Worm (Caenorhabditis elegans) whole organism, L1 larva: ENCODE measurements around the gene him-5.

Source experiments
- F16B12.6 ChIP-seq: fragments of 150-350 bp; optimal IDR thresholded peaks from 2 replicates; lab custom pipeline; 2014; ENCODE audit warnings: missing biosample characterization, missing genetic modification characterization
- Y116A8C.19 ChIP-seq: sonication (generic microtip); optimal IDR thresholded peaks from 2 replicates; lab custom pipeline; 2016; ENCODE audit warnings: missing compliant biosample characterization, missing genetic modification characterization, borderline replicate concordance
- aha-1 ChIP-seq: fragments of 150-350 bp; optimal IDR thresholded peaks from 2 replicates; lab custom pipeline; 2014; ENCODE audit warnings: missing biosample characterization, missing genetic modification characterization
- aly-2 ChIP-seq: fragments of 150-350 bp; optimal IDR thresholded peaks from 2 replicates; lab custom pipeline; 2014; ENCODE audit warnings: missing biosample characterization, missing genetic modification characterization
- ama-1 ChIP-seq: fragments of 150-350 bp; optimal IDR thresholded peaks from 2 replicates; lab custom pipeline; 2014
- blmp-1 ChIP-seq: fragments of 150-350 bp; optimal IDR thresholded peaks from 2 replicates; lab custom pipeline; 2014; ENCODE audit warnings: missing biosample characterization, missing genetic modification characterization
- ceh-63 ChIP-seq: fragments of 200-800 bp; sonication (Bioruptor generic); optimal IDR thresholded peaks from 2 replicates; lab custom pipeline; 2018; ENCODE audit warnings: mild to moderate bottlenecking, missing genetic modification characterization, missing compliant biosample characterization
- ceh-8 ChIP-seq: fragments of 200-800 bp; sonication (Bioruptor generic); optimal IDR thresholded peaks from 2 replicates; lab custom pipeline; 2018; ENCODE audit warnings: mild to moderate bottlenecking, missing genetic modification characterization, moderate library complexity, missing compliant biosample characterization
- ceh-82 ChIP-seq, 3 experiments: fragments of 150-350 bp in 1 of 3; sonication (generic microtip) in 2 of 3; optimal IDR thresholded peaks; 2 replicates each; lab custom pipeline; 2014 to 2017; ENCODE audit warnings: missing biosample characterization in 3 of 3, missing genetic modification characterization in 3 of 3
- ceh-88 ChIP-seq: fragments of 200-800 bp; sonication (Bioruptor generic); IDR thresholded peaks from 2 replicates; pipeline ENCODE4 v1.3.6; 2022; ENCODE audit warnings: missing genetic modification characterization, missing compliant biosample characterization
- ceh-90 ChIP-seq: sonication (generic microtip); optimal IDR thresholded peaks from 2 replicates; lab custom pipeline; 2016; ENCODE audit warnings: missing genetic modification characterization, missing compliant biosample characterization
- ces-1 ChIP-seq: fragments of 150-350 bp; optimal IDR thresholded peaks from 2 replicates; lab custom pipeline; 2014; ENCODE audit warnings: missing biosample characterization, missing genetic modification reagents, missing genetic modification characterization
- egl-27 ChIP-seq, 2 experiments: fragments of 150-350 bp in 1 of 2; sonication (generic microtip); optimal IDR thresholded peaks; 3 replicates each; lab custom pipeline; 2017 to 2018; ENCODE audit warnings: missing biosample characterization in 2 of 2, missing genetic modification characterization in 2 of 2, missing genetic modification reagents in 2 of 2
- elt-2 ChIP-seq: sonication (generic microtip); optimal IDR thresholded peaks from 2 replicates; lab custom pipeline; 2016; ENCODE audit warnings: missing genetic modification characterization, mild to moderate bottlenecking, inconsistent platforms, missing compliant biosample characterization, missing genetic modification reagents
- ets-5 ChIP-seq: fragments of 200-800 bp; sonication (Bioruptor generic); IDR thresholded peaks from 2 replicates; pipeline ENCODE4 v1.3.6; 2022; ENCODE audit warnings: missing genetic modification characterization, missing compliant biosample characterization
- fkh-10 ChIP-seq: sonication (generic microtip); optimal IDR thresholded peaks from 2 replicates; lab custom pipeline; 2017; ENCODE audit warnings: missing biosample characterization, missing genetic modification reagents, missing genetic modification characterization
- fkh-8 ChIP-seq: sonication (generic microtip); optimal IDR thresholded peaks from 2 replicates; lab custom pipeline; 2016; ENCODE audit warnings: mild to moderate bottlenecking, missing genetic modification characterization, missing compliant biosample characterization
- fos-1 ChIP-seq: fragments of 150-350 bp; optimal IDR thresholded peaks from 2 replicates; lab custom pipeline; 2014; ENCODE audit warnings: missing biosample characterization, missing genetic modification characterization
- grh-1 ChIP-seq: fragments of 200-800 bp; sonication (Bioruptor generic); IDR thresholded peaks from 2 replicates; pipeline ENCODE4 v1.3.6; 2022; ENCODE audit warnings: missing genetic modification reagents, missing genetic modification characterization, missing compliant biosample characterization
- hlh-17 ChIP-seq: fragments of 200-800 bp; sonication (Bioruptor generic); optimal IDR thresholded peaks from 2 replicates; lab custom pipeline; 2018; ENCODE audit warnings: missing genetic modification characterization, mild to moderate bottlenecking, missing compliant biosample characterization, moderate library complexity, borderline replicate concordance
- hlh-4 ChIP-seq: sonication (generic microtip); optimal IDR thresholded peaks from 2 replicates; lab custom pipeline; 2016; ENCODE audit warnings: mild to moderate bottlenecking, missing genetic modification characterization, missing compliant biosample characterization
- irx-1 ChIP-seq: sonication (generic microtip); optimal IDR thresholded peaks from 2 replicates; lab custom pipeline; 2016; ENCODE audit warnings: missing genetic modification characterization, missing compliant biosample characterization
- isw-1 ChIP-seq: fragments of 200-800 bp; sonication (Bioruptor generic); IDR thresholded peaks from 2 replicates; pipeline ENCODE4 v1.3.6; 2022; ENCODE audit warnings: missing genetic modification characterization, missing compliant biosample characterization
- lin-13 ChIP-seq: fragments of 150-350 bp; optimal IDR thresholded peaks from 2 replicates; lab custom pipeline; 2014; ENCODE audit warnings: missing biosample characterization, missing genetic modification reagents, missing genetic modification characterization
- lin-15B ChIP-seq: fragments of 150-350 bp; sonication (generic microtip); optimal IDR thresholded peaks from 3 replicates; lab custom pipeline; 2014; ENCODE audit warnings: missing biosample characterization, missing genetic modification characterization
- lin-39 ChIP-seq: fragments of 150-350 bp; optimal IDR thresholded peaks from 2 replicates; lab custom pipeline; 2014; ENCODE audit warnings: missing biosample characterization, missing genetic modification reagents, missing genetic modification characterization
- lsy-2 ChIP-seq, 2 experiments: fragments of 150-350 bp; optimal IDR thresholded peaks; 2 replicates each; lab custom pipeline; 2014; ENCODE audit warnings: missing biosample characterization in 2 of 2, missing genetic modification characterization in 2 of 2
- mdl-1 ChIP-seq, 2 experiments: fragments of 150-350 bp; optimal IDR thresholded peaks; 2 replicates each; lab custom pipeline; 2014 to 2017; ENCODE audit warnings: missing biosample characterization in 2 of 2, missing genetic modification characterization in 2 of 2, inconsistent platforms in 1 of 2
- mef-2 ChIP-seq: fragments of 150-350 bp; optimal IDR thresholded peaks from 2 replicates; lab custom pipeline; 2014; ENCODE audit warnings: missing biosample characterization, missing genetic modification characterization
- nhr-11 ChIP-seq: fragments of 150-350 bp; optimal IDR thresholded peaks from 2 replicates; lab custom pipeline; 2014; ENCODE audit warnings: missing biosample characterization, missing genetic modification characterization
- nhr-19 ChIP-seq: fragments of 200-800 bp; sonication (Bioruptor generic); conservative IDR thresholded peaks from 2 replicates; pipeline ENCODE4 v1.3.6; 2022; ENCODE audit warnings: missing genetic modification characterization, missing compliant biosample characterization
- nhr-28 ChIP-seq: fragments of 150-350 bp; optimal IDR thresholded peaks from 2 replicates; lab custom pipeline; 2014; ENCODE audit warnings: missing biosample characterization, missing genetic modification characterization
- nhr-47 ChIP-seq: sonication (generic microtip); optimal IDR thresholded peaks from 2 replicates; lab custom pipeline; 2016; ENCODE audit warnings: mild to moderate bottlenecking, missing genetic modification characterization, moderate library complexity, missing compliant biosample characterization
- nhr-76 ChIP-seq: sonication (generic microtip); optimal IDR thresholded peaks from 2 replicates; lab custom pipeline; 2017; ENCODE audit warnings: missing biosample characterization, missing genetic modification characterization
- nhr-77 ChIP-seq: fragments of 150-350 bp; optimal IDR thresholded peaks from 2 replicates; lab custom pipeline; 2014; ENCODE audit warnings: missing biosample characterization, missing genetic modification characterization
- rnt-1 ChIP-seq: sonication (generic microtip); optimal IDR thresholded peaks from 2 replicates; lab custom pipeline; 2016; ENCODE audit warnings: mild to moderate bottlenecking, missing genetic modification characterization, moderate library complexity, missing compliant biosample characterization
- swsn-7 ChIP-seq: sonication (generic microtip); optimal IDR thresholded peaks from 2 replicates; lab custom pipeline; 2016; ENCODE audit warnings: missing genetic modification characterization, missing compliant biosample characterization
- tbx-2 ChIP-seq: sonication (generic microtip); optimal IDR thresholded peaks from 2 replicates; lab custom pipeline; 2016; ENCODE audit warnings: missing genetic modification characterization, missing compliant biosample characterization
- vab-15 ChIP-seq: sonication (generic microtip); optimal IDR thresholded peaks from 2 replicates; lab custom pipeline; 2017; ENCODE audit warnings: missing genotype, mild to moderate bottlenecking, missing genetic modification characterization, missing compliant biosample characterization
- xbp-1 ChIP-seq: sonication (generic microtip); optimal IDR thresholded peaks from 2 replicates; lab custom pipeline; 2016; ENCODE audit warnings: missing genetic modification characterization, missing compliant biosample characterization
- zag-1 ChIP-seq: fragments of 150-350 bp; optimal IDR thresholded peaks from 2 replicates; lab custom pipeline; 2014; ENCODE audit warnings: missing biosample characterization, missing genetic modification characterization
- zip-4 ChIP-seq: fragments of 200-800 bp; sonication (Bioruptor generic); optimal IDR thresholded peaks from 2 replicates; lab custom pipeline; 2018; ENCODE audit warnings: mild to moderate bottlenecking, missing genetic modification characterization, moderate library complexity, missing compliant biosample characterization

The him-5 gene

ce11 chrV:14064422-14064821 is 25.8 kb upstream of the him-5 start, which contains the start of gene D1086.21:
Gene D1086.21, plus strand, starts transcription at chrV:14064722.
- TF ChIP-seq egl-27 (tag; optimal IDR thresholded peaks at IDR 0.05; lab: Kevin White, UChicago) (no peak), lin-15B (tag; lab: Kevin White, UChicago) (no peak), hlh-17 (GFP tag; lab: Kevin White, UChicago) (no peak), ceh-8 (GFP tag; lab: Kevin White, UChicago) (no peak), nhr-76 (tag; lab: Kevin White, UChicago) (no peak)

DNA sequence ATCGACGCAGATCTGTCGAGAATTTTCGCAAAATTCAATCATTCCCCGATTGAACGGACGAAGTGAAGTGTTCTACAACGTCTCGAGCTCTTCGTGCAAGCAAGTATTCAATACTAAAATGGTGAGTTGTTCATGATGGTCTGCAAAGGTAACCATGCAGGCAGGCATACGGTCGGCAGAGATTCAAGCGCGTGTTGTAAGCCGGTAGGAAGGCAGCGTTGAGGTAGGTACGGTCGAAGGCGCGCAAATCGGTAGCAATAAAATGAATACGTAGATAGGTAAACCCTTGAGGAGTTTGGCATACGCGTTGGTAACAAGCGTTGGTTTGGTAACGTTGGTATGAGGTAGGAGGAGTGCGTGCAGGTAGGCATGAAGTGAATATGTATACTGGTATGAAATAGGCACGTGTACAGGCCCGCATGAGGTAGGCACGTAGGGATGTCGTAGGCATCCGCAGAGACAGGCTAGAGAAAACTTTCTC is 22.4 kb upstream of the him-5 start, which contains the start of gene D1086.17:
D1086.17 (plus strand) TSS at position 51 of the 481 bp plus-strand sequence.
- TF ChIP-seq lsy-2 (tag; optimal IDR thresholded peaks at IDR 0.05; lab: Kevin White, UChicago): no peak
- no peak for TF ChIP-seq tbx-2 (tag; lab: Kevin White, UChicago)
- no peak for TF ChIP-seq vab-15 (tag; lab: Kevin White, UChicago)
- no peak for TF ChIP-seq nhr-47 (tag; lab: Kevin White, UChicago)
- no peak for TF ChIP-seq ceh-88 (GFP tag; lab: Robert Waterston, UW)
- no peak for TF ChIP-seq fkh-10
- TF ChIP-seq nhr-11: no peak
- TF ChIP-seq aly-2: no peak
- TF ChIP-seq ama-1: no peak
- no peak for TF ChIP-seq nhr-77
- TF ChIP-seq zag-1 (tag; lab: Kevin White, UChicago): no peak
- no peak for TF ChIP-seq nhr-19 (GFP tag; lab: Robert Waterston, UW)
- no peak for TF ChIP-seq rnt-1 (tag; lab: Kevin White, UChicago)
- TF ChIP-seq grh-1: no peak
- TF ChIP-seq xbp-1 (tag; lab: Kevin White, UChicago): no peak
- no peak for TF ChIP-seq blmp-1 (tag; lab: Kevin White, UChicago)
- TF ChIP-seq lin-39: no peak
- TF ChIP-seq elt-2 (tag; lab: Kevin White, UChicago): no peak
- TF ChIP-seq swsn-7 (tag; lab: Kevin White, UChicago): no peak
- no peak for TF ChIP-seq ces-1

DNA sequence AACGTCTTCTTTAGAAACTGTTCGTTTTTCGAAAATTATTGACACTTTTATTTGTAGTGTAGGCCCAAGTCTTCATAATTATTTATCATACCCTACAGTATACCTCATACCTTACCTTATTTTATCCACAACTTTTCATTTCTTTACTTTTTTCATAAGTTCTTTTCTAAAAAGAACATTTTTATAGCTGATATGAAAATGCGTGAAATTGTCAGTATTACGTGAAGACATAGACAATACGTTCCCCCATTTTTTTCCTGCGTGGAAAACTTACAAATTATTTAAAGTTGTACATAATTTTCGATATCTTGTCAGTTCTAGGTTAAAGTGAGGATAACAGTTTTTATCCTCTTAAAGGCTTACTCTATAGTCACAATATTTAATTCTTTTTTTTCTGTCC is 20.3 kb upstream of the him-5 start:
- TF ChIP-seq vab-15 (tag; lab: Kevin White, UChicago): no peak
- TF ChIP-seq ceh-63 (GFP tag; lab: Kevin White, UChicago): no peak
- TF ChIP-seq ceh-90: no peak
- TF ChIP-seq nhr-76 (tag; lab: Kevin White, UChicago): no peak
- TF ChIP-seq mdl-1 (tag; optimal IDR thresholded peaks at IDR 0.05; lab: Kevin White, UChicago): no peak
- TF ChIP-seq lin-15B (tag; lab: Kevin White, UChicago): no peak
- TF ChIP-seq aly-2: no peak
- TF ChIP-seq hlh-4: no peak
- no peak for TF ChIP-seq ets-5 (GFP tag; lab: Robert Waterston, UW)
- no peak for TF ChIP-seq nhr-19 (GFP tag; lab: Robert Waterston, UW)
- TF ChIP-seq nhr-28: no peak
- TF ChIP-seq zip-4 (GFP tag; lab: Kevin White, UChicago): no peak

- no peak for TF ChIP-seq lin-13
- no peak for TF ChIP-seq fos-1 (tag; lab: Kevin White, UChicago)
- no peak for TF ChIP-seq zip-4 (GFP tag; lab: Kevin White, UChicago)
- no peak for TF ChIP-seq rnt-1 (tag; lab: Kevin White, UChicago)
- no peak for TF ChIP-seq ces-1
- no peak for TF ChIP-seq mef-2
- no peak for TF ChIP-seq F16B12.6 (tag; lab: Kevin White, UChicago)
- no peak for TF ChIP-seq ceh-82 (tag; optimal IDR thresholded peaks at IDR 0.05; lab: Kevin White, UChicago)
- no peak for TF ChIP-seq fkh-8 (tag; lab: Kevin White, UChicago)
- TF ChIP-seq mdl-1 (tag; optimal IDR thresholded peaks at IDR 0.05; lab: Kevin White, UChicago): no peak
- TF ChIP-seq ceh-63 (GFP tag; lab: Kevin White, UChicago): no peak
- TF ChIP-seq fkh-10: no peak
- no peak for TF ChIP-seq ets-5 (GFP tag; lab: Robert Waterston, UW)
- TF ChIP-seq aha-1 (tag; lab: Kevin White, UChicago): no peak
- TF ChIP-seq ceh-88 (GFP tag; lab: Robert Waterston, UW): no peak
- TF ChIP-seq isw-1 (GFP tag; lab: Robert Waterston, UW): no peak
- no peak for TF ChIP-seq irx-1 (tag; lab: Kevin White, UChicago)
- no peak for TF ChIP-seq Y116A8C.19 (tag; lab: Kevin White, UChicago)
- TF ChIP-seq elt-2 (tag; lab: Kevin White, UChicago): no peak
Observed at ce11 chrV:14074160-14074559, 16.1 kb upstream of the him-5 start, which contains the start of gene D1086.11. Gene D1086.11, plus strand, starts transcription at chrV:14074460.
